Worm (Caenorhabditis elegans): ENCODE measurements around the gene msd-4.

msd-4 gene

DNA sequence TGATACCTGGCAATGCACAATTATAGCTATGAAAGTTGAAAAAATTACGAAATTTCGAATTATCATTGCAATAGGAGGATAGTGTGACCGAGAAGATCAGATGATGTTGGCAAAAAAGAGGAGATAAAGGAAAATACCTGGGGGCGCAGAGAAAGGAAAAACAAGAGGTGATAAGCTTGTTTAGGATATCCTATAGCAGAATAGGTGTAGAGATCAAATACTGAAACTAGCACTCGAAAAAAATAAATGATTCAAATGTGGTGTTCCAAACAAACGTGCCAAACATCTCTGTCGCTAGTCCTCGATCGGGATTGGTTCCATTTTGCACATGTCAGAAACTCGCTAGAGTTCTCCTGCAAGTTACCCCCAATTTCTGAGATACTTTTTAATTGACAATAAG lies 39.1 kb downstream of the msd-4 start, which contains the start of gene F26A1.9:
F26A1.9 (minus strand) TSS at position 101 of the 400 bp plus-strand sequence.
- TF ChIP-seq tbx-8 (GFP tag; optimal IDR thresholded peaks at IDR 0.05) (no peak), drap-1 (GFP tag; optimal IDR thresholded peaks at IDR 0.05) (no peak), ceh-43 (GFP tag; optimal IDR thresholded peaks at IDR 0.05) (no peak)

DNA sequence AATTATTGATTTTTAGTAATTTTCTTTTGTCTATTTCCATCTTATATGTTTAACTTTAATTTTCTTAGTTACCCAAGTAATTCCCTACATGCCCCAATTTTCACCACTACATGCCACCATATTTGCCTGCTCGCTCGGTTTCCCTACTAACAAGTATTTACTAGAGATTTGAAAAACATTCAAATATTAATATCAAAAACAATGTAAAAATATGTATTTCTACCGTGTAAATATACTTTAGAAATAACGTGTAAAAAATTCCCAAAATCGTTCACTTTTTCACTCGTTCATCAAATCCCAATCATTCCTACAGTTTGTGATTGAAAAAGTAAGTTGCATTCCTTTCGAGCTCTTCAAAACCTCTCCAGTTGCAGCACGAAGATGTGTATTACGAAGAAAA lies 41.9 kb downstream of the msd-4 start, which contains the start of gene F26A1.3:
F26A1.3 (plus strand) TSS at position 301 of the 400 bp plus-strand sequence.
- TF ChIP-seq nhr-28 (tag; optimal IDR thresholded peaks at IDR 0.05), result no peak
- no peak for TF ChIP-seq pha-4 (tag; optimal IDR thresholded peaks at IDR 0.05)

DNA sequence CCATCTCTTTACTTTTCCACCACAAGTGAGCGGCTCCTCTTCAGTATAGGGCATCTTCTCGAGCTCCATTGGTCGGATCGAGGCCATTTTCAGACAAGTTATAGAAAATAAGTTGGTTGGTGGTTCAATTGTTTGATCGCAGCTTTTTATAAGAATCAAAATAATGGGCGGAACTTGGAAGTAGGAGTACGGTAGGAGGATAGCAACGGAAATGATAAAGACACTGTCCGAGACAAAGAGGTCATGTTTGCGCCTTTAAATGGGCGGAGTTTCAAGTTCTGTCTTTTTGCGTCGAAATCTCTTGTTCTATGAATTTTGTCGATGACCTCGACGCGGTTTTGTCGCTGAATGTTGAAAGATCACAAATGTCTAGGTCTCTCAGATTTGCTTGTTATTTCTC lies 46.4 kb downstream of the msd-4 start, which contains the start of gene F26A1.8:
F26A1.8 (minus strand) TSS at position 101 of the 400 bp plus-strand sequence.
- TF ChIP-seq nhr-28 (tag; optimal IDR thresholded peaks at IDR 0.05) (no peak), elt-3 (tag; optimal IDR thresholded peaks at IDR 0.05) (no peak), hlh-1 (tag; optimal IDR thresholded peaks at IDR 0.05) (no peak), flh-1 (GFP tag; optimal IDR thresholded peaks at IDR 0.05) (no peak), nhr-237 (tag; optimal IDR thresholded peaks at IDR 0.05) (no peak), nhr-12 (tag; optimal IDR thresholded peaks at IDR 0.05) (no peak), bed-3 (GFP tag; optimal IDR thresholded peaks at IDR 0.05) (no peak), elt-1 (tag; optimal IDR thresholded peaks at IDR 0.05; ENCODE audit: borderline replicate concordance, insufficient read depth) (no peak), ztf-11 (tag; optimal IDR thresholded peaks at IDR 0.05) (no peak), drap-1 (GFP tag; optimal IDR thresholded peaks at IDR 0.05) (no peak), cnd-1 (tag; optimal IDR thresholded peaks at IDR 0.05) (no peak), sem-2 (GFP tag; optimal IDR thresholded peaks at IDR 0.05) (no peak), lin-13 (tag; optimal IDR thresholded peaks at IDR 0.05) (no peak), ces-1 (GFP tag; optimal IDR thresholded peaks at IDR 0.05) (no peak), sptf-1 (tag; optimal IDR thresholded peaks at IDR 0.05) (no peak), unc-62 (GFP tag; optimal IDR thresholded peaks at IDR 0.05) (no peak), lsy-2 (tag; optimal IDR thresholded peaks at IDR 0.05) (no peak), ceh-83 (GFP tag; optimal IDR thresholded peaks at IDR 0.05) (no peak), mab-5 (tag; optimal IDR thresholded peaks at IDR 0.05) (no peak)

DNA sequence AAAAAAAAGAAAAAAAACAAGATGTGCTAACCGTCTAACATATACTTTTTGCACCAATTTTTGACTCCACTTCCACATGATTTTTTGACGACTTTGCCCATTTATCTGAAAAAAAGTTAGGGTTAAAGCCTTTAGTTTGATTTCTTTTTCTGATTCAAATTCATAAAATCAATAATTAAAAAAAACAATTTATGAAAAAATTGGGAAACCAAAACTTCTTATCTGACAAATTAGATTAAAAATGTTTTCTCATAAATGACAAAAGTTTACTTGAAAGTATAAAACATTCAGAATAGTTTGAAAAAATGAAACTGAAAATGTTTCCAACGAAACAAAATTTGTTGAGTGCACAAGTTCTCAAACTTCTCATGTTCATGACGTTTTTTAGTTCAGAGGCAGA lies 48.7 kb downstream of the msd-4 start, which contains the start of gene F26A1.7:
F26A1.7 (minus strand) TSS at position 101 of the 400 bp plus-strand sequence.
- TF ChIP-seq tbx-8 (GFP tag; optimal IDR thresholded peaks at IDR 0.05) (no peak), unc-39 (tag; optimal IDR thresholded peaks at IDR 0.05) (no peak), nhr-28 (tag; optimal IDR thresholded peaks at IDR 0.05) (no peak), drap-1 (GFP tag; optimal IDR thresholded peaks at IDR 0.05) (no peak), unc-120 (tag; optimal IDR thresholded peaks at IDR 0.05; ENCODE audit: poor library complexity, severe bottlenecking) (no peak)
